Fruit fly (Drosophila melanogaster) whole organism, embryonic: Measurements from ENCODE around the gene Mco1.

ENCODE experiments used
- Bteb2 ChIP-seq: fragments of 200-800 bp; sonication (Bioruptor generic); optimal IDR thresholded peaks from 2 replicates; lab custom pipeline; 2016; ENCODE audit warnings: missing biosample characterization, missing genetic modification characterization
- CG10209 ChIP-seq: fragments of 200-800 bp; sonication (Bioruptor generic); optimal IDR thresholded peaks from 3 replicates; lab custom pipeline; 2017; ENCODE audit warnings: missing biosample characterization, mild to moderate bottlenecking, missing genetic modification characterization, missing genetic modification reagents
- CG10366 ChIP-seq: fragments of 200-800 bp; sonication (Bioruptor generic); IDR thresholded peaks from 2 replicates; pipeline ENCODE4 v1.3.6; 2022; ENCODE audit warnings: missing biosample characterization, missing genetic modification characterization
- CG10431 ChIP-seq: fragments of 200-800 bp; sonication (Bioruptor generic); optimal IDR thresholded peaks from 3 replicates; lab custom pipeline; 2018; ENCODE audit warnings: missing biosample characterization, mild to moderate bottlenecking, missing genetic modification characterization
- CG11504 ChIP-seq: fragments of 200-800 bp; sonication (Bioruptor generic); optimal IDR thresholded peaks from 3 replicates; lab custom pipeline; 2019; ENCODE audit warnings: missing biosample characterization, mild to moderate bottlenecking, missing genetic modification characterization, moderate library complexity
- CG13296 ChIP-seq: fragments of 200-800 bp; sonication (Bioruptor generic); optimal IDR thresholded peaks from 3 replicates; lab custom pipeline; 2018; ENCODE audit warnings: missing biosample characterization, mild to moderate bottlenecking, missing genetic modification characterization
- CG14667 ChIP-seq: fragments of 200-800 bp; sonication (Bioruptor generic); IDR thresholded peaks from 2 replicates; pipeline ENCODE4 v1.3.6; 2022; ENCODE audit warnings: missing biosample characterization, missing genetic modification characterization
- CG15011 ChIP-seq: fragments of 200-800 bp; sonication (Bioruptor generic); optimal IDR thresholded peaks from 3 replicates; lab custom pipeline; 2018; ENCODE audit warnings: missing biosample characterization, mild to moderate bottlenecking, missing genetic modification characterization
- CG15514 ChIP-seq: fragments of 200-800 bp; sonication (Bioruptor generic); optimal IDR thresholded peaks from 3 replicates; lab custom pipeline; 2017; ENCODE audit warnings: missing biosample characterization, missing genetic modification characterization, mild to moderate bottlenecking, moderate library complexity, missing genetic modification reagents
- CG16815 ChIP-seq: fragments of 200-800 bp; sonication (Bioruptor generic); optimal IDR thresholded peaks from 3 replicates; lab custom pipeline; 2017; ENCODE audit warnings: missing biosample characterization, mild to moderate bottlenecking, missing genetic modification characterization
- CG17186 ChIP-seq: fragments of 200-800 bp; sonication (Bioruptor generic); optimal IDR thresholded peaks from 3 replicates; lab custom pipeline; 2017; ENCODE audit warnings: missing biosample characterization, missing genetic modification reagents, missing genetic modification characterization
- CG17328 ChIP-seq: fragments of 200-800 bp; sonication (Bioruptor generic); IDR thresholded peaks from 2 replicates; pipeline ENCODE4 v1.3.6; 2022; ENCODE audit warnings: missing biosample characterization, missing genetic modification characterization
- CG17829 ChIP-seq: fragments of 200-800 bp; optimal IDR thresholded peaks from 2 replicates; lab custom pipeline; 2019; ENCODE audit warnings: missing biosample characterization, mild to moderate bottlenecking, missing genetic modification characterization, moderate library complexity
- CG18619 ChIP-seq: fragments of 200-800 bp; sonication (Bioruptor generic); optimal IDR thresholded peaks from 3 replicates; lab custom pipeline; 2017; ENCODE audit warnings: missing biosample characterization, mild to moderate bottlenecking, missing genetic modification characterization
- CG30431 ChIP-seq: fragments of 200-800 bp; sonication (Bioruptor generic); optimal IDR thresholded peaks from 2 replicates; lab custom pipeline; 2017; ENCODE audit warnings: missing biosample characterization, missing genetic modification characterization
- CG34422 ChIP-seq: fragments of 200-800 bp; sonication (Bioruptor generic); IDR thresholded peaks from 3 replicates; pipeline ENCODE4 v1.3.6; 2022; ENCODE audit warnings: missing biosample characterization, missing genetic modification characterization
- CG6683 ChIP-seq: fragments of 200-800 bp; sonication (Bioruptor generic); optimal IDR thresholded peaks from 2 replicates; lab custom pipeline; 2017; ENCODE audit warnings: missing biosample characterization, mild to moderate bottlenecking, missing genetic modification characterization, missing genetic modification reagents
- CG7928 ChIP-seq: fragments of 200-800 bp; sonication (Bioruptor generic); optimal IDR thresholded peaks from 2 replicates; lab custom pipeline; 2017; ENCODE audit warnings: missing biosample characterization, mild to moderate bottlenecking, missing genetic modification characterization
- CG8944 ChIP-seq: fragments of 200-800 bp; sonication (Bioruptor generic); optimal IDR thresholded peaks from 3 replicates; lab custom pipeline; 2016; ENCODE audit warnings: missing biosample characterization, missing genetic modification characterization
- CrebB ChIP-seq: fragments of 200-800 bp; sonication (Bioruptor generic); optimal IDR thresholded peaks from 3 replicates; lab custom pipeline; 2018; ENCODE audit warnings: missing biosample characterization, mild to moderate bottlenecking, missing genetic modification characterization
- GATAe ChIP-seq: fragments of 200-800 bp; sonication (Bioruptor generic); conservative IDR thresholded peaks from 2 replicates; pipeline ENCODE4 v1.3.6; 2022; ENCODE audit warnings: missing biosample characterization, missing genetic modification characterization
- H15 ChIP-seq: fragments of 200-800 bp; sonication (Bioruptor generic); IDR thresholded peaks from 3 replicates; pipeline ENCODE4 v1.3.6; 2022; ENCODE audit warnings: missing biosample characterization, missing genetic modification characterization
- HHEX ChIP-seq: fragments of 200-800 bp; sonication (Bioruptor generic); optimal IDR thresholded peaks from 3 replicates; lab custom pipeline; 2017; ENCODE audit warnings: missing biosample characterization, mild to moderate bottlenecking, missing genetic modification characterization, missing genetic modification reagents
- HLH3B ChIP-seq: fragments of 200-800 bp; sonication (Bioruptor generic); IDR thresholded peaks from 2 replicates; pipeline ENCODE4 v1.3.6; 2022; ENCODE audit warnings: missing biosample characterization, missing genetic modification characterization
- Lhr ChIP-seq: fragments of 200-800 bp; sonication (Bioruptor generic); optimal IDR thresholded peaks from 3 replicates; lab custom pipeline; 2017; ENCODE audit warnings: mild to moderate bottlenecking, missing biosample characterization, missing genetic modification reagents, missing genetic modification characterization
- Meics ChIP-seq: fragments of 200-800 bp; sonication (Bioruptor generic); optimal IDR thresholded peaks from 2 replicates; lab custom pipeline; 2017; ENCODE audit warnings: missing biosample characterization, mild to moderate bottlenecking, missing genetic modification characterization
- NK7.1 ChIP-seq: fragments of 200-800 bp; sonication (Bioruptor generic); optimal IDR thresholded peaks from 3 replicates; lab custom pipeline; 2016; ENCODE audit warnings: missing biosample characterization, missing genetic modification characterization
- Nf-YA ChIP-seq: fragments of 200-800 bp; sonication (Bioruptor generic); IDR thresholded peaks from 2 replicates; pipeline ENCODE4 v1.3.6; 2022; ENCODE audit warnings: missing biosample characterization, missing genetic modification characterization
- Nf-YC ChIP-seq: fragments of 200-800 bp; optimal IDR thresholded peaks from 3 replicates; lab custom pipeline; 2019; ENCODE audit warnings: missing biosample characterization, mild to moderate bottlenecking, missing genetic modification characterization, moderate library complexity
- br ChIP-seq: fragments of >200 bp; optimal IDR thresholded peaks from 2 replicates; lab custom pipeline; 2017
- bsh ChIP-seq, 2 experiments: fragments of 200-800 bp; sonication (Bioruptor generic); optimal IDR thresholded peaks; 2 replicates each; lab custom pipeline; 2017 to 2018; ENCODE audit warnings: mild to moderate bottlenecking in 2 of 2, missing biosample characterization in 2 of 2, missing genetic modification characterization in 2 of 2, moderate library complexity in 1 of 2
- chif ChIP-seq, 2 experiments: fragments of 200-800 bp; sonication (Bioruptor generic); optimal IDR thresholded peaks; 3 replicates each; lab custom pipeline; 2016; ENCODE audit warnings: missing biosample characterization in 2 of 2, missing genetic modification characterization in 2 of 2
- da ChIP-seq: fragments of 200-800 bp; sonication (Bioruptor generic); optimal IDR thresholded peaks from 2 replicates; lab custom pipeline; 2016; ENCODE audit warnings: missing biosample characterization, missing genetic modification characterization
- eyg ChIP-seq: fragments of 200-800 bp; sonication (Bioruptor generic); optimal IDR thresholded peaks from 3 replicates; lab custom pipeline; 2016; ENCODE audit warnings: missing biosample characterization, missing genetic modification characterization
- fru ChIP-seq: fragments of >200 bp; optimal IDR thresholded peaks from 2 replicates; lab custom pipeline; 2017
- hkb ChIP-seq, 2 experiments: fragments of 200-800 bp in 1 of 2; fragments of >200 bp in 1 of 2; sonication (Bioruptor generic) in 1 of 2; IDR thresholded peaks in 1 of 2; optimal IDR thresholded peaks in 1 of 2; 2 replicates each; pipeline versions ENCODE4 v1.3.6 to Lab custom; 2017 to 2022; ENCODE audit warnings: missing biosample characterization in 1 of 2, missing genetic modification characterization in 1 of 2
- lmd ChIP-seq: fragments of 200-800 bp; sonication (Bioruptor generic); IDR thresholded peaks from 2 replicates; pipeline ENCODE4 v1.3.6; 2022; ENCODE audit warnings: missing biosample characterization, missing genetic modification characterization
- odd ChIP-seq: fragments of 200-800 bp; sonication (Bioruptor generic); optimal IDR thresholded peaks from 2 replicates; lab custom pipeline; 2017; ENCODE audit warnings: missing biosample characterization, mild to moderate bottlenecking, missing genetic modification characterization
- org-1 ChIP-seq: fragments of 200-800 bp; sonication (Bioruptor generic); optimal IDR thresholded peaks from 2 replicates; lab custom pipeline; 2017; ENCODE audit warnings: missing biosample characterization, missing genetic modification characterization
- pita ChIP-seq: fragments of 200-800 bp; sonication (Bioruptor generic); optimal IDR thresholded peaks from 2 replicates; lab custom pipeline; 2017; ENCODE audit warnings: missing biosample characterization, mild to moderate bottlenecking, missing genetic modification characterization
- schlank ChIP-seq: fragments of 200-800 bp; sonication (Bioruptor generic); optimal IDR thresholded peaks from 2 replicates; lab custom pipeline; 2018; ENCODE audit warnings: missing biosample characterization, mild to moderate bottlenecking, missing genetic modification characterization
- sd ChIP-seq: fragments of 200-800 bp; sonication (Bioruptor generic); optimal IDR thresholded peaks from 3 replicates; lab custom pipeline; 2018; ENCODE audit warnings: missing biosample characterization, mild to moderate bottlenecking, missing genetic modification characterization, moderate library complexity
- slp2 ChIP-seq: fragments of 200-800 bp; sonication (Bioruptor generic); optimal IDR thresholded peaks from 2 replicates; lab custom pipeline; 2016; ENCODE audit warnings: missing biosample characterization, missing genetic modification characterization
- stc ChIP-seq: fragments of 200-800 bp; sonication (Bioruptor generic); IDR thresholded peaks from 2 replicates; pipeline ENCODE4 v1.3.6; 2022; ENCODE audit warnings: missing biosample characterization, missing genetic modification characterization
- sug ChIP-seq: fragments of 200-800 bp; optimal IDR thresholded peaks from 2 replicates; lab custom pipeline; 2019; ENCODE audit warnings: missing biosample characterization, mild to moderate bottlenecking, missing genetic modification characterization, moderate library complexity
- trh ChIP-seq: fragments of 200-800 bp; sonication (Bioruptor generic); optimal IDR thresholded peaks from 2 replicates; lab custom pipeline; 2016; ENCODE audit warnings: missing biosample characterization, missing genetic modification characterization
- tup ChIP-seq: fragments of 200-800 bp; sonication (Bioruptor generic); optimal IDR thresholded peaks from 2 replicates; lab custom pipeline; 2016; ENCODE audit warnings: missing biosample characterization, mild to moderate bottlenecking, missing genetic modification characterization, moderate library complexity
- twi ChIP-seq: fragments of 200-800 bp; optimal IDR thresholded peaks from 2 replicates; lab custom pipeline; 2019; ENCODE audit warnings: missing biosample characterization, mild to moderate bottlenecking, missing genetic modification characterization, moderate library complexity
- tx ChIP-seq: fragments of 200-800 bp; sonication (Bioruptor generic); optimal IDR thresholded peaks from 2 replicates; lab custom pipeline; 2016; ENCODE audit warnings: missing biosample characterization, missing genetic modification characterization

Mco1 gene

DNA sequence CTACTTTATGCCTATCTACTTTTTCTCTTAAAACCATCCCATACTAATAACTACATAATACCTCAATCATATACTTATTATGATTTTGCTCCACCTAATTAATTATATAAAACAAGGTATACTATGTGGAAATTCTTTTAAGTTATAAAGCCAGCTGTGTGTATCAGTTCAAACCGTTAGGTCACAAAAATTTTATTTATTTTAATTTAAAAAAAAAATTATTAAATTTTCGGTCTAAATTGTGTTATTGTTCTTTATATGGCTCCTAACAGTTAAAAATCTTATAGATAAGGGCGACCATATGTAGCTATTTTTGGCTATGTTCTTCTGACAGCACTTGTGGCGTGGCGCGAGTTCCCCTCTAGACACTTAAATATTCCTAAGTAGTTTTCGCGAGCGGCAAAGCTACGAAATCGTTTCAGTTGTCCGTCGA lies 29.1 kb upstream of the Mco1 start, which contains the start of gene Aldh (continued):
- no peak for TF ChIP-seq Bteb2 (GFP tag; lab: Kevin White, UChicago)
- TF ChIP-seq CG17829: no peak
- TF ChIP-seq tup (GFP tag; lab: Kevin White, UChicago): no peak
- no peak for TF ChIP-seq fru (lab: Kevin White, UChicago)
- TF ChIP-seq trh (GFP tag; lab: Kevin White, UChicago): no peak
- no peak for TF ChIP-seq CG7928 (GFP tag; lab: Kevin White, UChicago)
- TF ChIP-seq sd (tag; lab: Kevin White, UChicago): no peak
- TF ChIP-seq pita: no peak
- peak; percentile 33 for TF ChIP-seq CG15514 (GFP tag; lab: Kevin White, UChicago)
- no peak for TF ChIP-seq Nf-YC
- TF ChIP-seq org-1 (GFP tag; lab: Kevin White, UChicago): no peak
- no peak for TF ChIP-seq CG30431 (GFP tag; lab: Kevin White, UChicago)
- peak; percentile 49 for TF ChIP-seq sug (tag; lab: Kevin White, UChicago)
- TF ChIP-seq CG17186 (GFP tag; lab: Kevin White, UChicago): no peak
- TF ChIP-seq CG10366 (GFP tag; lab: Robert Waterston, UW): peak; percentile 40; the same call in 1 of the 2 replicates
- no peak for TF ChIP-seq schlank (tag; lab: Kevin White, UChicago)
- peak; percentile 37 for TF ChIP-seq CG10209 (GFP tag; lab: Kevin White, UChicago)
- no peak for TF ChIP-seq NK7.1 (GFP tag; lab: Kevin White, UChicago)
- no peak for TF ChIP-seq CG15011
- no peak for TF ChIP-seq slp2 (GFP tag; lab: Kevin White, UChicago)
- no peak for TF ChIP-seq hkb (optimal IDR thresholded peaks at IDR 0.05; lab: Kevin White, UChicago)
- TF ChIP-seq hkb (GFP tag; IDR thresholded peaks at IDR 0.05; lab: Robert Waterston, UW): no peak
- no peak for TF ChIP-seq Lhr

DNA sequence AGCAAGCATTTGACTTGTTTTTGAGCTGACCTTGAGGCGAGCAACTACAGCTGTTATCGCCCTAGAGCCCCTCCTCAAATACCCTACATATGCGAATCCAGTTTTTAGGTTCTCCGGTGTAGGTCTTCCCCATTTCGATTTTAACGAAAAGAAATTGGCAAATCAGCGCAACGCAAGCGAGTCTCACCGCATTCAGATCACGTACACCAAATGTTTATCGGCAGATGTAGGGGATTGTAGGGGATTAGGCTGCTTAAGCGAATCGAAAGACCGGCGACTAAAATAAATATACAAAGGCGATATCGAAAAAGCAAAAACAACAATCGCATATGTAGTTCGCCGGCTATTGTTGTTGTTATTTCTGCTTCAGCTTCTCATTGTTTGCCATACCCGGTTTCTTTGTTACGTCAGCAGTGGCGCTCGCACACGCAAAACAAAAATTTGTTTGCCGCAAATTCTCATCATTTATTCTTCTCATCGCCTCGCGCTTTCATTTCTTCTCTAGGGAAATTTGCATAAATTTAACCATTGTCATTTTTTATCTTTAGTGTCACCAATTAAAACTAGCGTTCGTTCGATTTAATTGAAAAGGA lies 28.3 kb upstream of the Mco1 start:
- TF ChIP-seq twi (tag; lab: Kevin White, UChicago) (no peak), Nf-YA (GFP tag; lab: Robert Waterston, UW) (no peak), CG6683 (no peak), CG34422 (GFP tag; lab: Robert Waterston, UW) (peak; percentile 76; the same call in 2 of the 3 replicates), CG14667 (GFP tag; lab: Robert Waterston, UW) (peak; percentile 48; the same call in 1 of the 2 replicates), GATAe (GFP tag; lab: Robert Waterston, UW) (0 out of 2 replicates have a peak, but pooled peaks have one; percentile 23), tx (GFP tag; lab: Kevin White, UChicago) (peak; percentile 74), stc (GFP tag; lab: Robert Waterston, UW) (peak; percentile 39; the same call in 1 of the 2 replicates), chif (GFP tag; optimal IDR thresholded peaks at IDR 0.05; lab: Kevin White, UChicago) (peak; percentile 59 to 76), CG11504 (tag; lab: Kevin White, UChicago) (peak; percentile 67), CG17829 (peak; percentile 6), pita (no peak), hkb (optimal IDR thresholded peaks at IDR 0.05; lab: Kevin White, UChicago) (no peak), hkb (GFP tag; IDR thresholded peaks at IDR 0.05; lab: Robert Waterston, UW) (peak; percentile 69), CG16815 (peak; percentile 65), br (no peak), CG10431 (GFP tag; lab: Kevin White, UChicago) (no peak), HHEX (GFP tag; lab: Kevin White, UChicago) (peak; percentile 60), CG13296 (no peak), eyg (peak; percentile 53), Meics (GFP tag; lab: Kevin White, UChicago) (peak; percentile 82), odd (peak; percentile 6), CrebB (tag; lab: Kevin White, UChicago) (peak; percentile 31), H15 (GFP tag; lab: Robert Waterston, UW) (peak; percentile 49; the same call in 1 of the 3 replicates), CG17328 (GFP tag; lab: Robert Waterston, UW) (0 out of 2 replicates have a peak, but pooled peaks have one; percentile 13), CG18619 (peak; percentile 69), da (GFP tag; lab: Kevin White, UChicago) (peak; percentile 45), HLH3B (peak; percentile 54), CG8944 (GFP tag; lab: Kevin White, UChicago) (peak; percentile 61), lmd (GFP tag; lab: Robert Waterston, UW) (peak; percentile 76; the same call in 1 of the 2 replicates), bsh (GFP tag; optimal IDR thresholded peaks at IDR 0.05; lab: Kevin White, UChicago) (peak in 1 of 2 experiments; percentile 85)
